Worm (Caenorhabditis elegans) whole organism, young adult: ENCODE measurements around the gene ZK131.11.

Experiments used
- C17E4.6 ChIP-seq: fragments of 200-800 bp; sonication (Bioruptor generic); IDR thresholded peaks from 2 replicates; pipeline ENCODE4 v1.3.6; 2022; ENCODE audit warnings: missing genetic modification reagents, missing genetic modification characterization, missing compliant biosample characterization
- F37B4.10 ChIP-seq: fragments of 200-800 bp; sonication (Bioruptor generic); IDR thresholded peaks from 2 replicates; pipeline ENCODE4 v1.3.6; 2022; ENCODE audit warnings: missing genetic modification characterization, missing compliant biosample characterization
- aptf-2 ChIP-seq: fragments of 200-800 bp; sonication (Bioruptor generic); conservative IDR thresholded peaks from 2 replicates; pipeline ENCODE4 v1.3.6; 2022; ENCODE audit warnings: missing genetic modification reagents, missing genetic modification characterization, missing compliant biosample characterization
- atf-7 ChIP-seq: sonication (generic microtip); optimal IDR thresholded peaks from 2 replicates; lab custom pipeline; 2017; ENCODE audit warnings: mild to moderate bottlenecking, missing genetic modification characterization, missing compliant biosample characterization
- attf-5 ChIP-seq: fragments of 200-800 bp; sonication (Bioruptor generic); optimal IDR thresholded peaks from 2 replicates; lab custom pipeline; 2018; ENCODE audit warnings: mild to moderate bottlenecking, missing genetic modification characterization, missing compliant biosample characterization
- dpl-1 ChIP-seq: fragments of 150-350 bp; optimal IDR thresholded peaks from 2 replicates; lab custom pipeline; 2014; ENCODE audit warnings: missing biosample characterization, missing genetic modification reagents, missing genetic modification characterization
- egl-44 ChIP-seq: fragments of 200-800 bp; sonication (Bioruptor generic); IDR thresholded peaks from 2 replicates; pipeline ENCODE4 v1.3.6; 2022; ENCODE audit warnings: missing genetic modification reagents, missing genetic modification characterization, missing compliant biosample characterization
- lag-1 ChIP-seq: fragments of 200-800 bp; sonication (Bioruptor generic); IDR thresholded peaks from 2 replicates; pipeline ENCODE4 v1.3.6; 2022; ENCODE audit warnings: missing genetic modification reagents, missing genetic modification characterization, missing compliant biosample characterization
- snpc-4 ChIP-seq, 5 experiments: fragments of 150-350 bp in 1 of 5; sonication (generic microtip) in 4 of 5; optimal IDR thresholded peaks; 2 replicates each; lab custom pipeline; 2014 to 2018; ENCODE audit warnings: missing genetic modification characterization in 5 of 5, missing biosample characterization in 3 of 5, antibody characterized with exemption in 2 of 5, mild to moderate bottlenecking in 2 of 5, missing compliant biosample characterization in 2 of 5, missing genotype in 2 of 5, moderate library complexity in 2 of 5, missing genetic modification reagents in 1 of 5
- unc-130 ChIP-seq: sonication (generic microtip); optimal IDR thresholded peaks from 2 replicates; lab custom pipeline; 2016; ENCODE audit warnings: missing genetic modification reagents, missing genetic modification characterization, missing compliant biosample characterization

DNA sequence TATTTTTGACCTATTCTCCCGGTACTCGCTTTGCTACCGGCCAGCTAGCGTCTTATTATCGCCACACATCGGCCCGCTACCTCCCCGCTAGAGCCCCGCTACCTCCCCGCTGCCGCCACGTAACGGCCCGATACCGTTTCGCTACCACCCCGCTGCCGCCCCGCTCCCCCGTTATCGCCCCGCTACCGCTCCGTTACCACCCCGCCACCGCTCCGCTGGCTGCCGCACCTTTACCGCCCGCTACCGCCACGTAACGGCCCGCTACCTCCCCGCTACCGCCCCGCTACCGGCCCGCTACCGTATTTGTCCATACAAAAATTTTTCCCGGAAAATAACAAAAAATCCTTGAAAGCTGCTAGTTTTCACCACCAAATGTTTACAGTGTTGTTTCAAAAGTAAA lies 6.4 kb upstream of the ZK131.11 start:
- no peak for TF ChIP-seq dpl-1 (GFP tag; lab: Kevin White, UChicago)
- no peak for TF ChIP-seq atf-7
- no peak for TF ChIP-seq snpc-4 (GFP tag; optimal IDR thresholded peaks at IDR 0.05; lab: Kevin White, UChicago)
- TF ChIP-seq snpc-4 (tag; optimal IDR thresholded peaks at IDR 0.05; lab: Kevin White, UChicago): no peak
- no peak for TF ChIP-seq F37B4.10 (GFP tag; lab: Robert Waterston, UW)
- TF ChIP-seq C17E4.6 (GFP tag; lab: Robert Waterston, UW): no peak
- no peak for TF ChIP-seq aptf-2 (GFP tag; lab: Robert Waterston, UW)
- no peak for TF ChIP-seq attf-5 (GFP tag; lab: Kevin White, UChicago)
- no peak for TF ChIP-seq lag-1
- TF ChIP-seq egl-44 (GFP tag; lab: Robert Waterston, UW): no peak
- TF ChIP-seq unc-130: no peak
